Worm (Caenorhabditis elegans): ENCODE results near the gene R11A8.1.
A peak's percentile ranks its signal among the peaks of the same experiment; 100 is the strongest.

Gene R11A8.1

DNA sequence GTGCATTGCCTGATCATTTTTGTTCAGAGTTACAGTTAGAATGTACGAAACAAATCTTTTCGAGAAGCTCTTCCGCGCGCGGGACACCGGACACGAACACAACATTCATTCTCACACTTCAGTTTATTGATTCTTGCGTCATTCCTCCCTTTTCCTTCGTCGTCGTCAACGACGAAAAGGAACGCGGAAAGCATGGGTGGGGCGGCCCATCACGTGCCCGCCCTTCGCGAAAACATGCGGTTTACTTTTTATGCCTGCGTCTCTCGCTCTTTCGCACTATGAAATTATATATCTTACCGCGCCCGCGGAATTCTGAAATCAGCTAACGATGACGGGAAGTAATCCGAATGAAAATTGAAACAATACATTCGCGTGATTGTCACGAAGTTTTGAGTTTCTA lies 23.7 kb upstream of the R11A8.1 start (continued):
- no peak for TF ChIP-seq zfp-2 (tag; optimal IDR thresholded peaks at IDR 0.05)
- no peak for TF ChIP-seq zip-11 (GFP tag; IDR thresholded peaks at IDR 0.05)
- TF ChIP-seq daf-12 (tag; optimal IDR thresholded peaks at IDR 0.05), result no peak
- TF ChIP-seq ZK546.5 (tag; optimal IDR thresholded peaks at IDR 0.05), result no peak
- TF ChIP-seq lin-29 (GFP tag; IDR thresholded peaks at IDR 0.05), result no peak
- TF ChIP-seq F44E2.7 (GFP tag; IDR thresholded peaks at IDR 0.05), result no peak
- no peak for TF ChIP-seq lin-39 (tag; optimal IDR thresholded peaks at IDR 0.05)
- TF ChIP-seq spr-3 (GFP tag; optimal IDR thresholded peaks at IDR 0.05), result no peak
- TF ChIP-seq nhr-42 (GFP tag; IDR thresholded peaks at IDR 0.05), result no peak
- no peak for TF ChIP-seq ceh-44 (GFP tag; IDR thresholded peaks at IDR 0.05)
- TF ChIP-seq pqm-1 (tag; optimal IDR thresholded peaks at IDR 0.05), result no peak
- no peak for TF ChIP-seq tag-97 (GFP tag; IDR thresholded peaks at IDR 0.05)
- peak; percentile 62; the same call in 1 of the 2 replicates for TF ChIP-seq ceh-20 (GFP tag; IDR thresholded peaks at IDR 0.05)
- TF ChIP-seq duxl-1 (tag; optimal IDR thresholded peaks at IDR 0.05; ENCODE audit: poor library complexity), result no peak
- TF ChIP-seq cey-2 (tag; optimal IDR thresholded peaks at IDR 0.05; ENCODE audit: borderline replicate concordance, insufficient read depth), result no peak
- TF ChIP-seq lin-15B (tag; optimal IDR thresholded peaks at IDR 0.05), result no peak
- TF ChIP-seq php-3 (GFP tag; IDR thresholded peaks at IDR 0.05), result no peak
- TF ChIP-seq tra-1 (GFP tag; IDR thresholded peaks at IDR 0.05), result 0 out of 2 replicates have a peak, but pooled peaks have one; percentile 40
- peak; percentile 46 for TF ChIP-seq spr-1 (tag; optimal IDR thresholded peaks at IDR 0.05)
- no peak for TF ChIP-seq daf-19 (GFP tag; conservative IDR thresholded peaks at IDR 0.05)
- TF ChIP-seq nhr-6 (tag; optimal IDR thresholded peaks at IDR 0.05), result no peak
- no peak for TF ChIP-seq nhr-10 (tag; optimal IDR thresholded peaks at IDR 0.05)
- no peak for TF ChIP-seq egl-27 (tag; optimal IDR thresholded peaks at IDR 0.05)
- TF ChIP-seq zag-1 (tag; optimal IDR thresholded peaks at IDR 0.05), result no peak
- TF ChIP-seq hmg-1.1 (GFP tag; IDR thresholded peaks at IDR 0.05), result peak; percentile 52; the same call in 1 of the 2 replicates
- TF ChIP-seq ZK337.2 (GFP tag; IDR thresholded peaks at IDR 0.05), result no peak
- TF ChIP-seq jun-1 (tag; optimal IDR thresholded peaks at IDR 0.05), result no peak
- TF ChIP-seq ces-1 (GFP tag; optimal IDR thresholded peaks at IDR 0.05), result no peak
- peak; percentile 21 for TF ChIP-seq mes-2 (tag; optimal IDR thresholded peaks at IDR 0.05; ENCODE audit: poor library complexity, severe bottlenecking)
- peak in 1 of 2 experiments; percentile 96 for TF ChIP-seq unc-62 (GFP tag; optimal IDR thresholded peaks at IDR 0.05 in 1 of 2)
- no peak for TF ChIP-seq unc-62 (tag; optimal IDR thresholded peaks at IDR 0.05)
- TF ChIP-seq hlh-11 (tag; optimal IDR thresholded peaks at IDR 0.05), result peak; percentile 82
- 0 out of 2 replicates have a peak, but pooled peaks have one; percentile 21 for TF ChIP-seq T26A8.4 (GFP tag; IDR thresholded peaks at IDR 0.05)
- 0 out of 2 replicates have a peak, but pooled peaks have one; percentile 11 for TF ChIP-seq saeg-2 (GFP tag; IDR thresholded peaks at IDR 0.05)
- peak; percentile 66; the same call in 1 of the 2 replicates for TF ChIP-seq ctbp-1 (GFP tag; IDR thresholded peaks at IDR 0.05)
- no peak for TF ChIP-seq lim-7 (GFP tag; IDR thresholded peaks at IDR 0.05)
- peak; percentile 98 for TF ChIP-seq aha-1 (tag)
- no peak for TF ChIP-seq gei-8 (GFP tag; optimal IDR thresholded peaks at IDR 0.05)
- TF ChIP-seq egl-43 (GFP tag; IDR thresholded peaks at IDR 0.05), result peak; percentile 48; the same call in 1 of the 2 replicates
- peak; percentile 46 for TF ChIP-seq rbr-2 (tag; optimal IDR thresholded peaks at IDR 0.05)
- no peak for TF ChIP-seq F49E8.2 (tag; optimal IDR thresholded peaks at IDR 0.05; ENCODE audit: borderline replicate concordance)
- no peak for TF ChIP-seq nhr-41 (GFP tag; IDR thresholded peaks at IDR 0.05)
- TF ChIP-seq dmd-6 (GFP tag; IDR thresholded peaks at IDR 0.05), result peak; percentile 51
- TF ChIP-seq daf-8 (GFP tag; IDR thresholded peaks at IDR 0.05), result no peak
- TF ChIP-seq R02D3.7 (tag; optimal IDR thresholded peaks at IDR 0.05), result no peak
- no peak for TF ChIP-seq fos-1 (tag; optimal IDR thresholded peaks at IDR 0.05)
- TF ChIP-seq lin-13 (GFP tag; optimal IDR thresholded peaks at IDR 0.05), result peak; percentile 42
- no peak for TF ChIP-seq aly-2 (tag; optimal IDR thresholded peaks at IDR 0.05)
- TF ChIP-seq Y105C5A.15 (GFP tag; IDR thresholded peaks at IDR 0.05), result no peak
- TF ChIP-seq nhr-237 (tag; optimal IDR thresholded peaks at IDR 0.05), result no peak
- TF ChIP-seq lin-1 (GFP tag; IDR thresholded peaks at IDR 0.05), result 0 out of 2 replicates have a peak, but pooled peaks have one; percentile 32
- peak; percentile 57 to 89 for TF ChIP-seq mdl-1 (tag; optimal IDR thresholded peaks at IDR 0.05)

Data from whole organism, L4 larva.